Worm (Caenorhabditis elegans) whole organism, L3 larva: ENCODE data around the gene Y116A8C.29.

Experiments used
- R02D3.7 ChIP-seq: fragments of 150-350 bp; optimal IDR thresholded peaks from 2 replicates; lab custom pipeline; 2014; ENCODE audit warnings: missing biosample characterization, missing genetic modification characterization
- ZK546.5 ChIP-seq: sonication (generic microtip); optimal IDR thresholded peaks from 2 replicates; lab custom pipeline; 2017; ENCODE audit warnings: missing biosample characterization, missing genetic modification characterization
- aly-2 ChIP-seq: fragments of 150-350 bp; optimal IDR thresholded peaks from 2 replicates; lab custom pipeline; 2014; ENCODE audit warnings: missing biosample characterization, missing genetic modification characterization
- daf-12 ChIP-seq: fragments of 150-350 bp; optimal IDR thresholded peaks from 2 replicates; lab custom pipeline; 2014; ENCODE audit warnings: missing biosample characterization, missing genetic modification reagents, missing genetic modification characterization
- egl-5 ChIP-seq: fragments of 150-350 bp; optimal IDR thresholded peaks from 2 replicates; lab custom pipeline; 2017; ENCODE audit warnings: missing biosample characterization, missing genetic modification reagents, missing genetic modification characterization, inconsistent platforms
- elt-1 ChIP-seq: fragments of 150-350 bp; optimal IDR thresholded peaks from 2 replicates; lab custom pipeline; 2014; ENCODE audit warnings: missing biosample characterization, missing genetic modification characterization
- elt-2 ChIP-seq: sonication (generic microtip); optimal IDR thresholded peaks from 2 replicates; lab custom pipeline; 2016; ENCODE audit warnings: missing genetic modification reagents, mild to moderate bottlenecking, missing genetic modification characterization, missing compliant biosample characterization
- elt-3 ChIP-seq, 3 experiments: fragments of 150-350 bp in 1 of 3; sonication (generic microtip) in 2 of 3; optimal IDR thresholded peaks; 2 replicates in 2 of 3; 4 replicates in 1 of 3; lab custom pipeline; 2014 to 2017; ENCODE audit warnings: missing biosample characterization in 3 of 3, missing genetic modification characterization in 3 of 3
- eor-1 ChIP-seq, 2 experiments: fragments of 150-350 bp; optimal IDR thresholded peaks; 2 replicates each; lab custom pipeline; 2014 to 2018; ENCODE audit warnings: missing biosample characterization in 2 of 2, missing genetic modification characterization in 2 of 2
- fkh-2 ChIP-seq: fragments of 150-350 bp; optimal IDR thresholded peaks from 2 replicates; lab custom pipeline; 2014; ENCODE audit warnings: missing biosample characterization, missing genetic modification reagents, missing genetic modification characterization
- fos-1 ChIP-seq: fragments of 150-350 bp; optimal IDR thresholded peaks from 2 replicates; lab custom pipeline; 2014; ENCODE audit warnings: missing biosample characterization, missing genetic modification characterization
- hmg-11 ChIP-seq: sonication (generic microtip); optimal IDR thresholded peaks from 2 replicates; lab custom pipeline; 2016; ENCODE audit warnings: missing genetic modification characterization, missing compliant biosample characterization
- jun-1 ChIP-seq: fragments of 150-350 bp; optimal IDR thresholded peaks from 2 replicates; lab custom pipeline; 2014; ENCODE audit warnings: missing biosample characterization, missing genetic modification reagents, missing genetic modification characterization
- lin-39 ChIP-seq: fragments of 150-350 bp; optimal IDR thresholded peaks from 2 replicates; lab custom pipeline; 2018; ENCODE audit warnings: missing biosample characterization, missing genetic modification reagents, missing genetic modification characterization
- mml-1 ChIP-seq: fragments of 150-350 bp; sonication (generic microtip); optimal IDR thresholded peaks from 3 replicates; lab custom pipeline; 2014; ENCODE audit warnings: missing biosample characterization, missing genetic modification characterization
- nfya-1 ChIP-seq: sonication (generic microtip); optimal IDR thresholded peaks from 2 replicates; lab custom pipeline; 2017; ENCODE audit warnings: missing genetic modification characterization, mild to moderate bottlenecking, missing compliant biosample characterization, antibody characterized with exemption, moderate library complexity; ENCODE audit not compliant: insufficient read depth
- nhr-11 ChIP-seq: fragments of 150-350 bp; optimal IDR thresholded peaks from 2 replicates; lab custom pipeline; 2014; ENCODE audit warnings: missing biosample characterization, missing genetic modification characterization
- nhr-12 ChIP-seq: fragments of 150-350 bp; optimal IDR thresholded peaks from 2 replicates; lab custom pipeline; 2014; ENCODE audit warnings: missing biosample characterization, missing genetic modification characterization
- nhr-23 ChIP-seq: fragments of 150-350 bp; optimal IDR thresholded peaks from 2 replicates; lab custom pipeline; 2014; ENCODE audit warnings: missing biosample characterization, missing genetic modification reagents, missing genetic modification characterization
- nhr-237 ChIP-seq: fragments of 150-350 bp; optimal IDR thresholded peaks from 2 replicates; lab custom pipeline; 2014; ENCODE audit warnings: missing biosample characterization, missing genetic modification characterization
- nhr-25 ChIP-seq: sonication (generic microtip); optimal IDR thresholded peaks from 2 replicates; lab custom pipeline; 2017; ENCODE audit warnings: missing biosample characterization, missing genetic modification characterization
- nhr-28 ChIP-seq: fragments of 150-350 bp; optimal IDR thresholded peaks from 2 replicates; lab custom pipeline; 2014; ENCODE audit warnings: missing biosample characterization, missing genetic modification characterization
- nhr-76 ChIP-seq: fragments of 150-350 bp; sonication (generic microtip); optimal IDR thresholded peaks from 5 replicates; lab custom pipeline; 2014; ENCODE audit warnings: missing biosample characterization, missing genetic modification characterization
- nhr-77 ChIP-seq: fragments of 150-350 bp; optimal IDR thresholded peaks from 2 replicates; lab custom pipeline; 2014; ENCODE audit warnings: missing biosample characterization, missing genetic modification characterization
- pqm-1 ChIP-seq: fragments of 150-350 bp; optimal IDR thresholded peaks from 2 replicates; lab custom pipeline; 2017; ENCODE audit warnings: missing biosample characterization, missing genetic modification characterization, inconsistent platforms
- skn-1 ChIP-seq: fragments of 150-350 bp; optimal IDR thresholded peaks from 2 replicates; lab custom pipeline; 2014; ENCODE audit warnings: missing biosample characterization, missing genetic modification characterization
- tbx-2 ChIP-seq: sonication (generic microtip); optimal IDR thresholded peaks from 2 replicates; lab custom pipeline; 2016; ENCODE audit warnings: mild to moderate bottlenecking, missing genetic modification characterization, missing compliant biosample characterization
- unc-39 ChIP-seq: sonication (generic microtip); optimal IDR thresholded peaks from 4 replicates; lab custom pipeline; 2017; ENCODE audit warnings: missing biosample characterization, missing genetic modification characterization
- unc-62 ChIP-seq: fragments of 150-350 bp; sonication (generic microtip); optimal IDR thresholded peaks from 4 replicates; lab custom pipeline; 2014; ENCODE audit warnings: missing biosample characterization, missing genetic modification reagents, missing genetic modification characterization
- zag-1 ChIP-seq: fragments of 150-350 bp; optimal IDR thresholded peaks from 2 replicates; lab custom pipeline; 2014; ENCODE audit warnings: missing biosample characterization, missing genetic modification characterization
- ztf-11 ChIP-seq: fragments of 150-350 bp; optimal IDR thresholded peaks from 2 replicates; lab custom pipeline; 2014; ENCODE audit warnings: missing biosample characterization, missing genetic modification characterization
- ztf-4 ChIP-seq: fragments of 150-350 bp; optimal IDR thresholded peaks from 2 replicates; lab custom pipeline; 2014; ENCODE audit warnings: missing biosample characterization, missing genetic modification characterization

Gene Y116A8C.29

DNA sequence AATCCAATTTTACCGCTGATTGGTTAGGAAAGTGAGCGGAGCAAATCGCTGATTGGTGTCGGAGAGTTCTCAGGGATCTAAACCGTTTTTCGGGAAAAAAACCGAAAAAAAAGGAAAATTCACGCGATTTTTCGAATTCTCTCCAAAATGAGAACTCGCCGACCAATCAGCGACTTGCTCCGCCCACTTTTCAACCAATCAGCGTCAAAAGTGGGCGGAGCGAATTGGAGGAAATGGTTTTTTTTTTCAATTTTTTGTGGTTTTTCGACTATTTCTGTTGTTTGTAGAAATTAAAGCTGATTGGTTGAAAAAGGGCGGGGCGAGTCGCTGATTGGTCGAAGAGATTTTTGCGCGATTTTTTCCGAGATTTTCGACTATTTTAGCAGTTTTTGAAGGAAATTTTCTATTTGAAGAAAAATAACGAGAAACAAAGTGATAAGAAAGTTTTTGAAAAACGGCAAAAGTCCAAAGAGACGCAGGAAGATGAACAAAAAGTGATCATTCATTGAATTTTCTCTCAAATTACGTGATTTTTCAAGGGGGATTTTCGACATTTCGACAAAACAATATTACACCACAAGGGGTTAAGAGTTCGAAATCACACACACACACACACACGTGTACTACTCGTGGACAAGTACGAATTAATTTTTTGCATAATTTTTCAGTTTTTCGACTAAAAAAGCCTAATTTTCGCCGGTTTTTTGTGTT, 7.0 kb downstream of the Y116A8C.29 start:
- TF ChIP-seq nhr-237 (tag; lab: Kevin White, UChicago) (no peak), nfya-1 (tag; lab: Kevin White, UChicago) (peak; percentile 92)
- TF ChIP-seq, all 47 proteins: peak for 1

DNA sequence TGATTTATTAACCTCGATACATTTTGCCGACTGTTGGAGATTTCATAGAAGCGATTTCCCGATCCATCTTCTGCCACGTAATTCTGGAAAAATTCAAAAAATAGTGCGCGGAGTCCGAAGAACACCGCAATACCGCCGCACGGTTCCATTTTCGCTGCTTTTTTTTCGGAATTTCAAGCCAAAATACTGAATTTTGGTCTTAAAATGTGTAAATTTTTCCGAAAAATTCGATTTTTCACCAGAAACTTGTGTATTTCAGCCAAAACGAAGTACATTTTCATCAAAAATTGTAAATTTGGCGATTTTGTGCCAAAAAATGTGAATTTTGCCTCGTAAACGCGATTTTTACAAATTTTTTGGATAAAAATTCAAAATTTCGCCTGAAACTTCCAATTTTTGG, 9.3 kb downstream of the Y116A8C.29 start:
- TF ChIP-seq lin-39 (tag; lab: Kevin White, UChicago) (no peak), ztf-11 (tag; lab: Kevin White, UChicago) (no peak), unc-62 (GFP tag; lab: Kevin White, UChicago) (no peak), R02D3.7 (no peak), nhr-25 (tag; lab: Kevin White, UChicago) (no peak), eor-1 (tag; optimal IDR thresholded peaks at IDR 0.05; lab: Kevin White, UChicago) (no peak), fos-1 (tag; lab: Kevin White, UChicago) (no peak), jun-1 (tag; lab: Kevin White, UChicago) (no peak), elt-1 (tag; lab: Kevin White, UChicago) (no peak), nhr-28 (tag; lab: Kevin White, UChicago) (no peak), ztf-4 (tag; lab: Kevin White, UChicago) (no peak), nhr-12 (tag; lab: Kevin White, UChicago) (no peak), nhr-23 (tag; lab: Kevin White, UChicago) (no peak), fkh-2 (tag; lab: Kevin White, UChicago) (no peak), pqm-1 (no peak), mml-1 (tag; lab: Kevin White, UChicago) (no peak), skn-1 (tag; lab: Kevin White, UChicago) (no peak), zag-1 (tag; lab: Kevin White, UChicago) (no peak), elt-3 (tag; optimal IDR thresholded peaks at IDR 0.05; lab: Kevin White, UChicago) (no peak), egl-5 (tag; lab: Kevin White, UChicago) (no peak)

ce11 chrIV:17103615-17104014, 9.8 kb downstream of the Y116A8C.29 start, which contains the start of gene Y116A8C.30:
Gene Y116A8C.30, minus strand, starts transcription at chrIV:17103715.
- no peak for TF ChIP-seq nhr-11 (tag; lab: Kevin White, UChicago)
- TF ChIP-seq eor-1 (tag; optimal IDR thresholded peaks at IDR 0.05; lab: Kevin White, UChicago) = no peak
- no peak for TF ChIP-seq tbx-2 (tag; lab: Kevin White, UChicago)
- TF ChIP-seq egl-5 (tag; lab: Kevin White, UChicago) = no peak
- TF ChIP-seq unc-62 (GFP tag; lab: Kevin White, UChicago) = no peak
- TF ChIP-seq hmg-11 = no peak
- no peak for TF ChIP-seq lin-39 (tag; lab: Kevin White, UChicago)
- TF ChIP-seq nhr-76 = no peak
- no peak for TF ChIP-seq skn-1 (tag; lab: Kevin White, UChicago)
- TF ChIP-seq nhr-237 (tag; lab: Kevin White, UChicago) = no peak
- no peak for TF ChIP-seq daf-12 (tag; lab: Kevin White, UChicago)
- TF ChIP-seq elt-2 = no peak
- no peak for TF ChIP-seq nhr-77 (tag; lab: Kevin White, UChicago)
- TF ChIP-seq ZK546.5 (tag; lab: Kevin White, UChicago) = no peak
- TF ChIP-seq nhr-23 (tag; lab: Kevin White, UChicago) = no peak
- no peak for TF ChIP-seq jun-1 (tag; lab: Kevin White, UChicago)
- no peak for TF ChIP-seq elt-3 (tag; optimal IDR thresholded peaks at IDR 0.05; lab: Kevin White, UChicago)
- no peak for TF ChIP-seq zag-1 (tag; lab: Kevin White, UChicago)
- no peak for TF ChIP-seq unc-39 (tag; lab: Kevin White, UChicago)
- no peak for TF ChIP-seq aly-2

ce11 chrIV:17104157-17104872, 10.5 kb downstream of the Y116A8C.29 start:
- TF ChIP-seq elt-3 (tag; optimal IDR thresholded peaks at IDR 0.05; lab: Kevin White, UChicago) (no peak), nfya-1 (tag; lab: Kevin White, UChicago) (peak; percentile 98), eor-1 (tag; optimal IDR thresholded peaks at IDR 0.05; lab: Kevin White, UChicago) (no peak)
- TF ChIP-seq, all 47 proteins: peak for 1
